Worm (Caenorhabditis elegans): ENCODE data around the gene M03F8.5.

DNA sequence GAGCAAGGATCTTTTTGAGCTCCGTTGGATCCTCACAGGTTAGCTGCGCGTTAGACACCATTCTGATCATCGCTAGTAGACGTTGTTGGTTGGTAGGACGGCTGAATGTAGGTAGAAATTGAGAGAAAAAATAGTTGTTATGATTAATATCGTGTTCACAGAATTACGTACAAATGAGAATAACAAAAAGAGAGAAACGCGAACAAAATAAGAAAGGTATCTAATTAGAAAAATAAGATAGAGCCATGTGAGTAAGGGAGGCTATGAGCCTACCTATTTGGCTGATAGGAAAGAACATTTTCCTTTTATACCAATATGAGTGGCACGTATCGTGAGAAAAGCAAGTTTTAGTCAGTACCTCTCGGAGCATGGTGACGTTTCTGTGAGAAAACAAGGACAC lies 52.9 kb downstream of the M03F8.5 start, which contains the start of gene C04E6.8:
- TF ChIP-seq ceh-40 (GFP tag; IDR thresholded peaks at IDR 0.05): no peak
- no peak for TF ChIP-seq hlh-12 (tag; optimal IDR thresholded peaks at IDR 0.05)
- no peak for TF ChIP-seq F52B5.7 (tag; optimal IDR thresholded peaks at IDR 0.05)
- no peak for TF ChIP-seq bed-1 (GFP tag; IDR thresholded peaks at IDR 0.05)
- no peak for TF ChIP-seq attf-3 (GFP tag; conservative IDR thresholded peaks at IDR 0.05)
- no peak for TF ChIP-seq mcd-1 (GFP tag; IDR thresholded peaks at IDR 0.05)
- no peak for TF ChIP-seq nfya-2 (GFP tag; IDR thresholded peaks at IDR 0.05)
- no peak for TF ChIP-seq Y56A3A.18 (GFP tag; IDR thresholded peaks at IDR 0.05)
- no peak for TF ChIP-seq fkh-3 (tag; optimal IDR thresholded peaks at IDR 0.05)
- TF ChIP-seq ccch-3 (GFP tag; optimal IDR thresholded peaks at IDR 0.05): no peak
- no peak for TF ChIP-seq atf-7 (tag; optimal IDR thresholded peaks at IDR 0.05)
- TF ChIP-seq ztf-28 (GFP tag; IDR thresholded peaks at IDR 0.05): no peak

Measured in whole organism, young adult.